Fruit fly (Drosophila melanogaster) whole organism, embryonic: Measurements from ENCODE around the gene CG10803.
A peak's percentile ranks its signal among the peaks of the same experiment; 100 is the strongest.

Experiments used
- Bdp1 ChIP-seq: fragments of 200-800 bp; sonication (Bioruptor generic); optimal IDR thresholded peaks from 3 replicates; lab custom pipeline; 2016; ENCODE audit warnings: missing biosample characterization, missing genetic modification characterization
- CG12219 ChIP-seq: fragments of 200-800 bp; sonication (Bioruptor generic); optimal IDR thresholded peaks from 3 replicates; lab custom pipeline; 2018; ENCODE audit warnings: missing biosample characterization, mild to moderate bottlenecking, missing genetic modification characterization
- CG12391 ChIP-seq: fragments of 200-800 bp; sonication (Bioruptor generic); optimal IDR thresholded peaks from 3 replicates; lab custom pipeline; 2018; ENCODE audit warnings: missing biosample characterization, mild to moderate bottlenecking, missing genetic modification characterization, moderate library complexity
- CG13287 ChIP-seq: fragments of 200-800 bp; sonication (Bioruptor generic); IDR thresholded peaks from 2 replicates; pipeline ENCODE4 v1.3.6; 2022; ENCODE audit warnings: missing biosample characterization, missing genetic modification characterization; ENCODE audit not compliant: partially characterized antibody
- CG13894 ChIP-seq: fragments of 200-800 bp; sonication (Bioruptor generic); optimal IDR thresholded peaks from 3 replicates; lab custom pipeline; 2018; ENCODE audit warnings: missing biosample characterization, mild to moderate bottlenecking, missing genetic modification characterization, moderate library complexity
- CG16815 ChIP-seq: fragments of 200-800 bp; sonication (Bioruptor generic); optimal IDR thresholded peaks from 3 replicates; lab custom pipeline; 2017; ENCODE audit warnings: missing biosample characterization, mild to moderate bottlenecking, missing genetic modification characterization
- CG17829 ChIP-seq: fragments of 200-800 bp; optimal IDR thresholded peaks from 2 replicates; lab custom pipeline; 2019; ENCODE audit warnings: missing biosample characterization, mild to moderate bottlenecking, missing genetic modification characterization, moderate library complexity
- CG32532 ChIP-seq: fragments of 200-800 bp; sonication (Bioruptor generic); IDR thresholded peaks from 2 replicates; pipeline ENCODE4 v1.3.6; 2022; ENCODE audit warnings: missing biosample characterization, missing genetic modification characterization
- CG42726 ChIP-seq: fragments of 200-800 bp; sonication (Bioruptor generic); IDR thresholded peaks from 2 replicates; pipeline ENCODE4 v1.3.6; 2022; ENCODE audit warnings: missing biosample characterization, missing genetic modification characterization; ENCODE audit not compliant: partially characterized antibody
- CG4282 ChIP-seq: fragments of 200-800 bp; sonication (Bioruptor generic); optimal IDR thresholded peaks from 2 replicates; lab custom pipeline; 2016; ENCODE audit warnings: missing biosample characterization, missing genetic modification characterization
- CG4404 ChIP-seq: fragments of 200-800 bp; sonication (Bioruptor generic); IDR thresholded peaks from 2 replicates; pipeline ENCODE4 v1.3.6; 2022; ENCODE audit warnings: missing biosample characterization, missing genetic modification characterization
- CG4854 ChIP-seq: fragments of 200-800 bp; sonication (Bioruptor generic); optimal IDR thresholded peaks from 2 replicates; lab custom pipeline; 2016; ENCODE audit warnings: missing biosample characterization, missing genetic modification characterization, inconsistent platforms
- CG9932 ChIP-seq: fragments of 200-800 bp; sonication (Bioruptor generic); IDR thresholded peaks from 2 replicates; pipeline ENCODE4 v1.3.6; 2022; ENCODE audit warnings: missing biosample characterization, missing genetic modification characterization
- CkIIα-i1 ChIP-seq: fragments of 200-800 bp; sonication (Bioruptor generic); IDR thresholded peaks from 2 replicates; pipeline ENCODE4 v1.3.6; 2022; ENCODE audit warnings: missing biosample characterization, missing genetic modification characterization
- CoRest ChIP-seq: fragments of 200-800 bp; sonication (Bioruptor generic); optimal IDR thresholded peaks from 3 replicates; lab custom pipeline; 2018; ENCODE audit warnings: missing biosample characterization, mild to moderate bottlenecking, missing genetic modification characterization, moderate library complexity
- D19A ChIP-seq: fragments of 200-800 bp; optimal IDR thresholded peaks from 3 replicates; lab custom pipeline; 2019; ENCODE audit warnings: missing biosample characterization, mild to moderate bottlenecking, missing genetic modification characterization, moderate library complexity
- D19B ChIP-seq: fragments of 200-800 bp; sonication (Bioruptor generic); optimal IDR thresholded peaks from 2 replicates; lab custom pipeline; 2017; ENCODE audit warnings: missing biosample characterization, mild to moderate bottlenecking, missing genetic modification characterization
- Dfd ChIP-seq, 2 experiments: fragments of >200 bp; optimal IDR thresholded peaks; 2 replicates each; lab custom pipeline; 2017; ENCODE audit warnings: missing biosample characterization in 2 of 2, missing genetic modification characterization in 2 of 2
- Dll ChIP-seq: fragments of 200-800 bp; sonication (Bioruptor generic); IDR thresholded peaks from 4 replicates; pipeline ENCODE4 v1.3.6; 2022; ENCODE audit warnings: missing biosample characterization, missing genetic modification characterization; ENCODE audit not compliant: partially characterized antibody
- E2f1 ChIP-seq: fragments of 200-800 bp; sonication (Bioruptor generic); IDR thresholded peaks from 2 replicates; pipeline ENCODE4 v1.3.6; 2022; ENCODE audit warnings: missing biosample characterization, missing genetic modification characterization
- H15 ChIP-seq: fragments of 200-800 bp; sonication (Bioruptor generic); IDR thresholded peaks from 3 replicates; pipeline ENCODE4 v1.3.6; 2022; ENCODE audit warnings: missing biosample characterization, missing genetic modification characterization
- HLH4C ChIP-seq: fragments of 200-800 bp; sonication (Bioruptor generic); IDR thresholded peaks from 3 replicates; pipeline ENCODE4 v1.3.6; 2022; ENCODE audit warnings: missing biosample characterization, missing genetic modification characterization; ENCODE audit not compliant: partially characterized antibody
- Hand ChIP-seq: fragments of 200-800 bp; sonication (Bioruptor generic); optimal IDR thresholded peaks from 2 replicates; lab custom pipeline; 2017; ENCODE audit warnings: mild to moderate bottlenecking, missing biosample characterization, missing genetic modification reagents, missing genetic modification characterization
- Hsf ChIP-seq: fragments of 200-800 bp; sonication (Bioruptor generic); optimal IDR thresholded peaks from 3 replicates; lab custom pipeline; 2016; ENCODE audit warnings: missing biosample characterization, missing genetic modification characterization
- NC2β ChIP-seq: fragments of 200-800 bp; sonication (Bioruptor generic); optimal IDR thresholded peaks from 2 replicates; lab custom pipeline; 2016; ENCODE audit warnings: missing biosample characterization, missing genetic modification characterization
- az2 ChIP-seq: fragments of 200-800 bp; sonication (Bioruptor generic); optimal IDR thresholded peaks from 3 replicates; lab custom pipeline; 2016; ENCODE audit warnings: missing biosample characterization, missing genetic modification characterization
- caup ChIP-seq: fragments of 200-800 bp; sonication (Bioruptor generic); optimal IDR thresholded peaks from 3 replicates; lab custom pipeline; 2017; ENCODE audit warnings: missing biosample characterization, mild to moderate bottlenecking, missing genetic modification characterization, moderate library complexity; ENCODE audit not compliant: severe bottlenecking
- disco-r ChIP-seq: fragments of 200-800 bp; sonication (Bioruptor generic); optimal IDR thresholded peaks from 2 replicates; lab custom pipeline; 2016; ENCODE audit warnings: missing biosample characterization, missing genetic modification characterization
- dm ChIP-seq: fragments of 200-800 bp; sonication (Bioruptor generic); optimal IDR thresholded peaks from 3 replicates; lab custom pipeline; 2016; ENCODE audit warnings: missing biosample characterization, missing genetic modification characterization
- dmrt99B ChIP-seq: fragments of 200-800 bp; sonication (Bioruptor generic); optimal IDR thresholded peaks from 2 replicates; lab custom pipeline; 2018; ENCODE audit warnings: missing biosample characterization, mild to moderate bottlenecking, missing genetic modification characterization, moderate library complexity
- fd96Cb ChIP-seq: fragments of 200-800 bp; sonication (Bioruptor generic); optimal IDR thresholded peaks from 2 replicates; lab custom pipeline; 2018; ENCODE audit warnings: missing biosample characterization, mild to moderate bottlenecking, missing genetic modification characterization, moderate library complexity
- grau ChIP-seq: fragments of 200-800 bp; optimal IDR thresholded peaks from 3 replicates; lab custom pipeline; 2019; ENCODE audit warnings: missing biosample characterization, mild to moderate bottlenecking, missing genetic modification characterization, moderate library complexity
- h ChIP-seq: fragments of >200 bp; optimal IDR thresholded peaks from 2 replicates; lab custom pipeline; 2017
- hkb ChIP-seq, 2 experiments: fragments of 200-800 bp in 1 of 2; fragments of >200 bp in 1 of 2; sonication (Bioruptor generic) in 1 of 2; IDR thresholded peaks in 1 of 2; optimal IDR thresholded peaks in 1 of 2; 2 replicates each; pipeline versions ENCODE4 v1.3.6 to Lab custom; 2017 to 2022; ENCODE audit warnings: missing biosample characterization in 1 of 2, missing genetic modification characterization in 1 of 2
- kay ChIP-seq: fragments of 200-800 bp; sonication (Bioruptor generic); optimal IDR thresholded peaks from 2 replicates; lab custom pipeline; 2016; ENCODE audit warnings: missing biosample characterization, missing genetic modification characterization
- luna ChIP-seq: fragments of 200-800 bp; sonication (Bioruptor generic); optimal IDR thresholded peaks from 2 replicates; lab custom pipeline; 2016; ENCODE audit warnings: missing biosample characterization, missing genetic modification characterization
- oc ChIP-seq: fragments of 200-800 bp; sonication (Bioruptor generic); optimal IDR thresholded peaks from 2 replicates; lab custom pipeline; 2018; ENCODE audit warnings: missing biosample characterization, mild to moderate bottlenecking, missing genetic modification characterization, moderate library complexity
- p53 ChIP-seq: fragments of 200-800 bp; sonication (Bioruptor generic); optimal IDR thresholded peaks from 2 replicates; lab custom pipeline; 2016; ENCODE audit warnings: missing biosample characterization, missing genetic modification characterization
- pan ChIP-seq, 4 experiments: fragments of >200 bp in 3 of 4; fragments of 200-800 bp in 1 of 4; sonication (Bioruptor generic) in 1 of 4; optimal IDR thresholded peaks in 3 of 4; IDR thresholded peaks in 1 of 4; 2 replicates each; pipeline versions ENCODE4 v1.3.6 to Lab custom; 2017 to 2022; ENCODE audit warnings: missing biosample characterization in 2 of 4, missing genetic modification characterization in 2 of 4, mixed read lengths in 1 of 4
- psq ChIP-seq: fragments of 200-800 bp; sonication (Bioruptor generic); optimal IDR thresholded peaks from 2 replicates; lab custom pipeline; 2017; ENCODE audit warnings: missing biosample characterization, missing genetic modification characterization
- pzg ChIP-seq: fragments of 200-800 bp; sonication (Bioruptor generic); optimal IDR thresholded peaks from 3 replicates; lab custom pipeline; 2018; ENCODE audit warnings: missing biosample characterization, mild to moderate bottlenecking, missing genetic modification characterization, moderate library complexity
- repo ChIP-seq: fragments of 200-800 bp; sonication (Bioruptor generic); optimal IDR thresholded peaks from 2 replicates; lab custom pipeline; 2016; ENCODE audit warnings: missing biosample characterization, missing genetic modification characterization
- slou ChIP-seq: fragments of 200-800 bp; sonication (Bioruptor generic); optimal IDR thresholded peaks from 3 replicates; lab custom pipeline; 2016; ENCODE audit warnings: missing biosample characterization, missing genetic modification characterization
- sr ChIP-seq: fragments of 200-800 bp; sonication (Bioruptor generic); IDR thresholded peaks from 3 replicates; pipeline ENCODE4 v1.3.6; 2022; ENCODE audit warnings: missing biosample characterization, missing genetic modification characterization
- tio ChIP-seq: fragments of 200-800 bp; sonication (Bioruptor generic); optimal IDR thresholded peaks from 2 replicates; lab custom pipeline; 2017; ENCODE audit warnings: missing biosample characterization, missing genetic modification characterization, inconsistent platforms
- unc-4 ChIP-seq: fragments of 200-800 bp; sonication (Bioruptor generic); IDR thresholded peaks from 2 replicates; pipeline ENCODE4 v1.3.6; 2022; ENCODE audit warnings: missing biosample characterization, missing genetic modification characterization; ENCODE audit not compliant: partially characterized antibody
- zfh1 ChIP-seq: fragments of 200-800 bp; sonication (Bioruptor generic); IDR thresholded peaks from 3 replicates; pipeline ENCODE4 v1.3.6; 2022; ENCODE audit warnings: missing biosample characterization, missing genetic modification characterization

Gene CG10803

dm6 chrX:3482119-3483014 is 3.1 kb upstream of the CG10803 start, which contains the start of the genes CG10804 and CG10802 (continued):
- no peak for TF ChIP-seq CG13894
- peak; percentile 63 for TF ChIP-seq pzg
- TF ChIP-seq D19B = peak; percentile 60
- peak; percentile 75 for TF ChIP-seq grau (tag; lab: Kevin White, UChicago)
- TF ChIP-seq dm (GFP tag; lab: Kevin White, UChicago) = peak; percentile 53
- peak; percentile 52 for TF ChIP-seq CG16815 (GFP tag; lab: Kevin White, UChicago)
- TF ChIP-seq E2f1 (GFP tag; lab: Robert Waterston, UW) = peak; percentile 86
- peak; percentile 29; the same call in 1 of the 3 replicates for TF ChIP-seq sr
- peak; percentile 69 for TF ChIP-seq tio (GFP tag; lab: Kevin White, UChicago)
- peak; percentile 43 for TF ChIP-seq caup (GFP tag; lab: Kevin White, UChicago)
- TF ChIP-seq az2 = peak; percentile 68
- peak; percentile 40 for TF ChIP-seq luna (GFP tag; lab: Kevin White, UChicago)
- no peak for TF ChIP-seq CkIIα-i1 (GFP tag; lab: Robert Waterston, UW)
- TF ChIP-seq disco-r (GFP tag; lab: Kevin White, UChicago) = peak; percentile 31
- TF ChIP-seq Hand (GFP tag; lab: Kevin White, UChicago) = no peak
- TF ChIP-seq hkb (optimal IDR thresholded peaks at IDR 0.05; lab: Kevin White, UChicago) = no peak
- peak; percentile 49; the same call in 1 of the 2 replicates for TF ChIP-seq hkb (GFP tag; IDR thresholded peaks at IDR 0.05; lab: Robert Waterston, UW)
- peak; percentile 77 for TF ChIP-seq CG4404 (GFP tag; lab: Robert Waterston, UW)
- TF ChIP-seq unc-4 = peak; percentile 64
- TF ChIP-seq CG12219 (GFP tag; lab: Kevin White, UChicago) = no peak
- peak; percentile 82 for TF ChIP-seq Hsf
- TF ChIP-seq CG12391 (tag; lab: Kevin White, UChicago) = peak; percentile 85
- TF ChIP-seq CG42726 = no peak
- peak; percentile 91 for TF ChIP-seq CG9932 (GFP tag; lab: Robert Waterston, UW)
- peak; percentile 78 for TF ChIP-seq CG13287 (GFP tag; lab: Robert Waterston, UW)
- TF ChIP-seq HLH4C (GFP tag; lab: Robert Waterston, UW) = peak; percentile 73
- TF ChIP-seq Dll (GFP tag; lab: Robert Waterston, UW) = peak; percentile 81
- TF ChIP-seq CG17829 (tag; lab: Kevin White, UChicago) = peak; percentile 72
- TF ChIP-seq psq = peak; percentile 26
- TF ChIP-seq Dfd (GFP tag; optimal IDR thresholded peaks at IDR 0.05; lab: Kevin White, UChicago) = no peak
- TF ChIP-seq CG32532 (GFP tag; lab: Robert Waterston, UW) = peak; percentile 85
- peak; percentile 61 for TF ChIP-seq kay
- TF ChIP-seq p53 (GFP tag; lab: Kevin White, UChicago) = peak; percentile 52
- TF ChIP-seq h (lab: Kevin White, UChicago) = no peak
- TF ChIP-seq repo (GFP tag; lab: Kevin White, UChicago) = peak; percentile 61
- TF ChIP-seq dmrt99B (tag; lab: Kevin White, UChicago) = no peak
- TF ChIP-seq CG4282 (GFP tag; lab: Kevin White, UChicago) = peak; percentile 71
- TF ChIP-seq zfh1 = peak; percentile 90
- TF ChIP-seq oc = no peak
- TF ChIP-seq CG4854 (GFP tag; lab: Kevin White, UChicago) = peak; percentile 50
- peak; percentile 60 for TF ChIP-seq fd96Cb (tag; lab: Kevin White, UChicago)
- peak; percentile 84 for TF ChIP-seq H15 (GFP tag; lab: Robert Waterston, UW)
- peak; percentile 71 for TF ChIP-seq Bdp1 (GFP tag; lab: Kevin White, UChicago)
- TF ChIP-seq NC2β (GFP tag; lab: Kevin White, UChicago) = peak; percentile 37
- TF ChIP-seq slou (GFP tag; lab: Kevin White, UChicago) = peak; percentile 32
- TF ChIP-seq D19A = peak; percentile 66
- no peak for TF ChIP-seq pan (optimal IDR thresholded peaks at IDR 0.05; lab: Kevin White, UChicago)
- TF ChIP-seq pan (GFP tag; optimal IDR thresholded peaks at IDR 0.05 in 1 of 2, IDR thresholded peaks at IDR 0.05 in 1 of 2) = peak in 1 of 2 experiments; percentile 90
- peak; percentile 85 for TF ChIP-seq CoRest (tag; lab: Kevin White, UChicago)
